Worm (Caenorhabditis elegans) whole organism, late embryonic: ENCODE data around the gene Y39A1A.18.

Source experiments
- ceh-19 ChIP-seq: fragments of 200-800 bp; sonication (Bioruptor generic); optimal IDR thresholded peaks from 2 replicates; lab custom pipeline; 2018; ENCODE audit warnings: mild to moderate bottlenecking, missing genetic modification characterization, missing compliant biosample characterization
- ceh-9 ChIP-seq: sonication (generic microtip); optimal IDR thresholded peaks from 2 replicates; lab custom pipeline; 2016; ENCODE audit warnings: mild to moderate bottlenecking, missing genetic modification characterization, inconsistent platforms, missing compliant biosample characterization
- dmd-4 ChIP-seq: sonication (generic microtip); optimal IDR thresholded peaks from 2 replicates; lab custom pipeline; 2016; ENCODE audit warnings: borderline replicate concordance, missing genetic modification characterization, missing compliant biosample characterization
- elt-2 ChIP-seq: sonication (generic microtip); optimal IDR thresholded peaks from 2 replicates; lab custom pipeline; 2016; ENCODE audit warnings: missing genetic modification reagents, missing genetic modification characterization, missing compliant biosample characterization
- hlh-15 ChIP-seq: sonication (generic microtip); optimal IDR thresholded peaks from 2 replicates; lab custom pipeline; 2016; ENCODE audit warnings: missing genetic modification characterization, missing compliant biosample characterization
- hlh-30 ChIP-seq: sonication (generic microtip); optimal IDR thresholded peaks from 2 replicates; lab custom pipeline; 2017; ENCODE audit warnings: antibody characterized with exemption, missing genetic modification characterization, missing compliant biosample characterization; ENCODE audit not compliant: insufficient read depth
- lin-11 ChIP-seq: fragments of 200-800 bp; sonication (Bioruptor generic); optimal IDR thresholded peaks from 2 replicates; lab custom pipeline; 2018; ENCODE audit warnings: mild to moderate bottlenecking, missing genetic modification characterization, missing compliant biosample characterization
- nfya-1 ChIP-seq: sonication (generic microtip); optimal IDR thresholded peaks from 2 replicates; lab custom pipeline; 2017; ENCODE audit warnings: missing genetic modification characterization, mild to moderate bottlenecking, missing compliant biosample characterization, antibody characterized with exemption, moderate library complexity
- nhr-11 ChIP-seq: fragments of 150-350 bp; optimal IDR thresholded peaks from 2 replicates; lab custom pipeline; 2014; ENCODE audit warnings: missing biosample characterization, missing genetic modification characterization
- pqm-1 ChIP-seq: sonication (generic microtip); optimal IDR thresholded peaks from 2 replicates; lab custom pipeline; 2016; ENCODE audit warnings: missing genetic modification characterization, missing compliant biosample characterization
- tbx-2 ChIP-seq: sonication (generic microtip); optimal IDR thresholded peaks from 2 replicates; lab custom pipeline; 2016; ENCODE audit warnings: missing genetic modification characterization, missing compliant biosample characterization
- unc-42 ChIP-seq: sonication (generic microtip); optimal IDR thresholded peaks from 2 replicates; lab custom pipeline; 2016; ENCODE audit warnings: missing genotype, missing genetic modification characterization, missing compliant biosample characterization
- ztf-16 ChIP-seq: sonication (generic microtip); optimal IDR thresholded peaks from 2 replicates; lab custom pipeline; 2017; ENCODE audit warnings: missing genetic modification characterization, missing compliant biosample characterization

ce11 chrIII:10707461-10707860, 13.2 kb upstream of the Y39A1A.18 start, which contains the start of gene mrpl-12:
- TF ChIP-seq ztf-16 (tag; lab: Kevin White, UChicago) (no peak), nhr-11 (no peak), tbx-2 (tag; lab: Kevin White, UChicago) (no peak), hlh-15 (tag; lab: Kevin White, UChicago) (no peak), ceh-9 (no peak), elt-2 (tag; lab: Kevin White, UChicago) (no peak), ceh-19 (GFP tag; lab: Kevin White, UChicago) (no peak), unc-42 (tag; lab: Kevin White, UChicago) (no peak), dmd-4 (tag; lab: Kevin White, UChicago) (no peak), nfya-1 (tag; lab: Kevin White, UChicago) (no peak), hlh-30 (tag; lab: Kevin White, UChicago) (no peak), lin-11 (tag; lab: Kevin White, UChicago) (no peak), pqm-1 (tag; lab: Kevin White, UChicago) (no peak)
